Fruit fly (Drosophila melanogaster) whole organism, wandering third instar larva: ENCODE data around the gene Nrt.

Experiments used
- Abd-B ChIP-seq: fragments of >200 bp; optimal IDR thresholded peaks from 2 replicates; lab custom pipeline; 2017; ENCODE audit warnings: missing biosample characterization, missing genetic modification characterization
- CG32264 ChIP-seq: fragments of 200-800 bp; sonication (Bioruptor generic); optimal IDR thresholded peaks from 2 replicates; lab custom pipeline; 2016; ENCODE audit warnings: missing biosample characterization, missing genetic modification characterization
- CG9705 ChIP-seq: fragments of 200-800 bp; sonication (Bioruptor generic); optimal IDR thresholded peaks from 2 replicates; lab custom pipeline; 2018; ENCODE audit warnings: missing biosample characterization, mild to moderate bottlenecking, missing genetic modification characterization
- CrebA ChIP-seq: fragments of 200-800 bp; sonication (Bioruptor generic); optimal IDR thresholded peaks from 2 replicates; lab custom pipeline; 2016; ENCODE audit warnings: missing biosample characterization, mild to moderate bottlenecking, missing genetic modification characterization, borderline replicate concordance
- Dfd ChIP-seq: fragments of >200 bp; optimal IDR thresholded peaks from 2 replicates; lab custom pipeline; 2017; ENCODE audit warnings: missing biosample characterization, missing genetic modification characterization
- Dif ChIP-seq: fragments of 200-275, 200-300 bp; sonication (Bioruptor generic); optimal IDR thresholded peaks from 2 replicates; lab custom pipeline; 2018; ENCODE audit warnings: missing biosample characterization, missing genetic modification characterization; ENCODE audit not compliant: partially characterized antibody
- GATAd ChIP-seq: sonication (Bioruptor generic); optimal IDR thresholded peaks from 2 replicates; lab custom pipeline; 2016; ENCODE audit warnings: missing biosample characterization, missing genetic modification characterization
- HLH106 ChIP-seq: fragments of 200-800 bp; optimal IDR thresholded peaks from 3 replicates; lab custom pipeline; 2019; ENCODE audit warnings: missing biosample characterization, mild to moderate bottlenecking, missing genetic modification characterization, moderate library complexity
- Hnf4 ChIP-seq: fragments of 200-800 bp; sonication (Bioruptor generic); optimal IDR thresholded peaks from 2 replicates; lab custom pipeline; 2016; ENCODE audit warnings: missing biosample characterization, mild to moderate bottlenecking, missing genetic modification characterization
- Hr78 ChIP-seq: fragments of >200 bp; optimal IDR thresholded peaks from 2 replicates; lab custom pipeline; 2017; ENCODE audit warnings: missing biosample characterization, missing genetic modification characterization
- Hr83 ChIP-seq: fragments of 200-300 bp; sonication (Bioruptor generic); optimal IDR thresholded peaks from 2 replicates; lab custom pipeline; 2016; ENCODE audit warnings: missing biosample characterization, mild to moderate bottlenecking, missing genetic modification characterization, moderate library complexity; ENCODE audit not compliant: poor library complexity, severe bottlenecking
- Jra ChIP-seq: sonication (Bioruptor generic); optimal IDR thresholded peaks from 2 replicates; lab custom pipeline; 2016; ENCODE audit warnings: missing biosample characterization, missing genetic modification characterization
- Mio ChIP-seq: sonication (Bioruptor generic); optimal IDR thresholded peaks from 2 replicates; lab custom pipeline; 2016; ENCODE audit warnings: missing biosample characterization, missing genetic modification characterization
- Myc ChIP-seq: fragments of >200 bp; optimal IDR thresholded peaks from 2 replicates; lab custom pipeline; 2017
- N ChIP-seq: fragments of >200 bp; optimal IDR thresholded peaks from 2 replicates; lab custom pipeline; 2018; ENCODE audit warnings: missing biosample characterization, missing external identifiers, missing genetic modification characterization
- OdsH ChIP-seq: fragments of 200-800 bp; sonication (Bioruptor generic); optimal IDR thresholded peaks from 2 replicates; lab custom pipeline; 2016; ENCODE audit warnings: missing biosample characterization, mild to moderate bottlenecking, missing genetic modification characterization
- Rel ChIP-seq, 2 experiments: fragments of 200-800 bp; sonication (Bioruptor generic) in 1 of 2; optimal IDR thresholded peaks; 2 replicates in 1 of 2; 3 replicates in 1 of 2; lab custom pipeline; 2016 to 2019; ENCODE audit warnings: mild to moderate bottlenecking in 2 of 2, missing biosample characterization in 2 of 2, missing genetic modification characterization in 2 of 2, moderate library complexity in 1 of 2
- Sp1 ChIP-seq: fragments of 200-800 bp; sonication (Bioruptor generic); optimal IDR thresholded peaks from 3 replicates; lab custom pipeline; 2019; ENCODE audit warnings: missing biosample characterization, mild to moderate bottlenecking, missing genetic modification characterization, moderate library complexity
- Vsx2 ChIP-seq: fragments of 200-300, 225-300 bp; sonication (Bioruptor generic); optimal IDR thresholded peaks from 2 replicates; lab custom pipeline; 2018; ENCODE audit warnings: missing biosample characterization, missing genetic modification characterization; ENCODE audit not compliant: partially characterized antibody
- br ChIP-seq: fragments of 200-800 bp; sonication (Bioruptor generic); optimal IDR thresholded peaks from 2 replicates; lab custom pipeline; 2016; ENCODE audit warnings: missing biosample characterization, missing genetic modification characterization
- brk ChIP-seq: fragments of 200-800 bp; sonication (Bioruptor generic); optimal IDR thresholded peaks from 2 replicates; lab custom pipeline; 2016; ENCODE audit warnings: missing biosample characterization, mild to moderate bottlenecking, missing genetic modification characterization
- dl ChIP-seq, 2 experiments: fragments of 175-275, 200-275 bp in 1 of 2; fragments of 200-275 bp in 1 of 2; sonication (Bioruptor generic); optimal IDR thresholded peaks; lab custom pipeline; 2018; ENCODE audit warnings: mild to moderate bottlenecking in 2 of 2, missing biosample characterization in 2 of 2, missing genetic modification characterization in 2 of 2, moderate library complexity in 2 of 2; ENCODE audit not compliant: partially characterized antibody in 2 of 2, insufficient read depth in 1 of 2
- dmrt93B ChIP-seq: fragments of 200-800 bp; sonication (Bioruptor generic); optimal IDR thresholded peaks from 2 replicates; lab custom pipeline; 2018; ENCODE audit warnings: missing biosample characterization, mild to moderate bottlenecking, missing genetic modification characterization
- dsf ChIP-seq: sonication (Bioruptor generic); optimal IDR thresholded peaks from 2 replicates; lab custom pipeline; 2016; ENCODE audit warnings: missing biosample characterization, missing genetic modification characterization, borderline replicate concordance
- ey ChIP-seq: fragments of 200-800 bp; sonication (Bioruptor generic); optimal IDR thresholded peaks from 2 replicates; lab custom pipeline; 2016; ENCODE audit warnings: missing biosample characterization, missing genetic modification characterization
- foxo ChIP-seq, 2 experiments: fragments of 200-800 bp; sonication (Bioruptor generic); optimal IDR thresholded peaks; 2 replicates in 1 of 2; 3 replicates in 1 of 2; lab custom pipeline; 2016 to 2017; ENCODE audit warnings: missing biosample characterization in 2 of 2, missing genetic modification characterization in 2 of 2
- fru ChIP-seq: fragments of 200-800 bp; sonication (Bioruptor generic); optimal IDR thresholded peaks from 3 replicates; lab custom pipeline; 2016; ENCODE audit warnings: missing biosample characterization, mild to moderate bottlenecking, missing genetic modification characterization
- h ChIP-seq: fragments of 200-800 bp; sonication (Bioruptor generic); optimal IDR thresholded peaks from 3 replicates; lab custom pipeline; 2016; ENCODE audit warnings: missing biosample characterization, mild to moderate bottlenecking, missing genetic modification characterization
- jim ChIP-seq: fragments of 175-275, 200-325 bp; sonication (Bioruptor generic); optimal IDR thresholded peaks from 2 replicates; lab custom pipeline; 2016; ENCODE audit warnings: missing biosample characterization, mild to moderate bottlenecking, missing genetic modification characterization
- lola ChIP-seq: fragments of >200 bp; optimal IDR thresholded peaks from 2 replicates; lab custom pipeline; 2017; ENCODE audit warnings: missing biosample characterization, missing genetic modification characterization
- pan ChIP-seq: fragments of >200 bp; optimal IDR thresholded peaks from 2 replicates; lab custom pipeline; 2017
- psq ChIP-seq: fragments of 200-800 bp; sonication (Bioruptor generic); optimal IDR thresholded peaks from 3 replicates; lab custom pipeline; 2017; ENCODE audit warnings: missing biosample characterization, mild to moderate bottlenecking, missing genetic modification characterization, moderate library complexity
- rgr ChIP-seq: fragments of 200-800 bp; sonication (Bioruptor generic); optimal IDR thresholded peaks from 3 replicates; lab custom pipeline; 2016; ENCODE audit warnings: missing biosample characterization, mild to moderate bottlenecking, missing genetic modification characterization
- sage ChIP-seq: fragments of 200-800 bp; sonication (Bioruptor generic); optimal IDR thresholded peaks from 2 replicates; lab custom pipeline; 2016; ENCODE audit warnings: missing biosample characterization, mild to moderate bottlenecking, missing genetic modification characterization
- sv ChIP-seq: fragments of 200-800 bp; sonication (Bioruptor generic); optimal IDR thresholded peaks from 3 replicates; lab custom pipeline; 2016; ENCODE audit warnings: missing biosample characterization, missing genetic modification characterization
- tai ChIP-seq: sonication (Bioruptor generic); optimal IDR thresholded peaks from 2 replicates; lab custom pipeline; 2016; ENCODE audit warnings: missing biosample characterization, missing genetic modification characterization
- usp ChIP-seq: fragments of >200 bp; optimal IDR thresholded peaks from 2 replicates; lab custom pipeline; 2017; ENCODE audit warnings: missing biosample characterization, missing genetic modification characterization
- woc ChIP-seq: sonication (Bioruptor generic); optimal IDR thresholded peaks from 2 replicates; lab custom pipeline; 2016; ENCODE audit warnings: missing biosample characterization, mild to moderate bottlenecking, missing genetic modification characterization

Gene Nrt

dm6 chr3L:16800026-16800425, 34.2 kb downstream of the Nrt start:
- TF ChIP-seq Myc (lab: Kevin White, UChicago) (no peak), Mio (GFP tag; lab: Kevin White, UChicago) (no peak), fru (GFP tag; lab: Kevin White, UChicago) (peak; percentile 31), tai (GFP tag; lab: Kevin White, UChicago) (no peak), jim (no peak), GATAd (GFP tag; lab: Kevin White, UChicago) (no peak), Sp1 (GFP tag; lab: Kevin White, UChicago) (peak; percentile 50), psq (no peak), dl (GFP tag; optimal IDR thresholded peaks at IDR 0.05; lab: Kevin White, UChicago; ENCODE audit: insufficient read depth in 1 of 2, partially characterized antibody in 2 of 2) (peak; percentile 55 to 63), rgr (GFP tag; lab: Kevin White, UChicago) (peak; percentile 70), brk (GFP tag; lab: Kevin White, UChicago) (no peak), foxo (GFP tag; optimal IDR thresholded peaks at IDR 0.05; lab: Kevin White, UChicago) (peak in 1 of 2 experiments; percentile 4), Dif (GFP tag; lab: Kevin White, UChicago) (peak; percentile 78), Hnf4 (peak; percentile 66), OdsH (GFP tag; lab: Kevin White, UChicago) (peak; percentile 2), Hr78 (no peak), Rel (GFP tag; optimal IDR thresholded peaks at IDR 0.05; lab: Kevin White, UChicago) (no peak), Rel (tag; optimal IDR thresholded peaks at IDR 0.05; lab: Kevin White, UChicago) (peak; percentile 56), pan (lab: Kevin White, UChicago) (no peak), HLH106 (no peak), CrebA (no peak), Abd-B (GFP tag; lab: Kevin White, UChicago) (no peak), dsf (GFP tag; lab: Kevin White, UChicago) (no peak), lola (GFP tag; lab: Kevin White, UChicago) (no peak), Jra (GFP tag; lab: Kevin White, UChicago) (no peak), CG9705 (no peak), br (GFP tag; lab: Kevin White, UChicago) (peak; percentile 45), Dfd (GFP tag; lab: Kevin White, UChicago) (no peak), dmrt93B (GFP tag; lab: Kevin White, UChicago) (no peak), woc (no peak), Hr83 (GFP tag; lab: Kevin White, UChicago) (peak; percentile 80), ey (GFP tag; lab: Kevin White, UChicago) (no peak), sv (GFP tag; lab: Kevin White, UChicago) (no peak), Vsx2 (GFP tag; lab: Kevin White, UChicago) (peak; percentile 54), h (GFP tag; lab: Kevin White, UChicago) (peak; percentile 68), N (GFP tag; lab: Kevin White, UChicago) (no peak), sage (no peak), usp (GFP tag; lab: Kevin White, UChicago) (no peak), CG32264 (GFP tag; lab: Kevin White, UChicago) (no peak)

dm6 chr3L:16801499-16802452, 35.9 kb downstream of the Nrt start:
- TF ChIP-seq sage (peak; percentile 41), rgr (GFP tag; lab: Kevin White, UChicago) (peak; percentile 85), pan (lab: Kevin White, UChicago) (no peak), sv (GFP tag; lab: Kevin White, UChicago) (peak; percentile 35), Rel (GFP tag; optimal IDR thresholded peaks at IDR 0.05; lab: Kevin White, UChicago) (peak; percentile 62), Rel (tag; optimal IDR thresholded peaks at IDR 0.05; lab: Kevin White, UChicago) (peak; percentile 99), dl (GFP tag; optimal IDR thresholded peaks at IDR 0.05; lab: Kevin White, UChicago; ENCODE audit: insufficient read depth in 1 of 2, partially characterized antibody in 2 of 2) (peak; percentile 38 to 54), Dfd (GFP tag; lab: Kevin White, UChicago) (peak; percentile 10), Vsx2 (GFP tag; lab: Kevin White, UChicago) (peak; percentile 45), brk (GFP tag; lab: Kevin White, UChicago) (peak; percentile 62), Hr83 (GFP tag; lab: Kevin White, UChicago) (no peak), fru (GFP tag; lab: Kevin White, UChicago) (peak; percentile 82), OdsH (GFP tag; lab: Kevin White, UChicago) (peak; percentile 86), lola (GFP tag; lab: Kevin White, UChicago) (no peak), Jra (GFP tag; lab: Kevin White, UChicago) (no peak), ey (GFP tag; lab: Kevin White, UChicago) (peak; percentile 83), GATAd (GFP tag; lab: Kevin White, UChicago) (no peak), Mio (GFP tag; lab: Kevin White, UChicago) (peak; percentile 44), usp (GFP tag; lab: Kevin White, UChicago) (no peak), CG32264 (GFP tag; lab: Kevin White, UChicago) (no peak), tai (GFP tag; lab: Kevin White, UChicago) (peak; percentile 21), jim (peak; percentile 50), foxo (GFP tag; optimal IDR thresholded peaks at IDR 0.05; lab: Kevin White, UChicago) (peak; percentile 38 to 69), Hr78 (no peak), Hnf4 (peak; percentile 62), Dif (GFP tag; lab: Kevin White, UChicago) (peak; percentile 27), h (GFP tag; lab: Kevin White, UChicago) (peak; percentile 83), psq (peak; percentile 81), N (GFP tag; lab: Kevin White, UChicago) (no peak), Abd-B (GFP tag; lab: Kevin White, UChicago) (no peak), dsf (GFP tag; lab: Kevin White, UChicago) (peak; percentile 3), HLH106 (no peak), Myc (lab: Kevin White, UChicago) (no peak), CG9705 (no peak), woc (peak; percentile 63), dmrt93B (GFP tag; lab: Kevin White, UChicago) (no peak), Sp1 (GFP tag; lab: Kevin White, UChicago) (peak; percentile 67), CrebA (peak; percentile 16)
